Worm (Caenorhabditis elegans): Measurements from ENCODE around the gene ucr-1.
A peak's percentile ranks its signal among the peaks of the same experiment; 100 is the strongest.

The ucr-1 gene

DNA sequence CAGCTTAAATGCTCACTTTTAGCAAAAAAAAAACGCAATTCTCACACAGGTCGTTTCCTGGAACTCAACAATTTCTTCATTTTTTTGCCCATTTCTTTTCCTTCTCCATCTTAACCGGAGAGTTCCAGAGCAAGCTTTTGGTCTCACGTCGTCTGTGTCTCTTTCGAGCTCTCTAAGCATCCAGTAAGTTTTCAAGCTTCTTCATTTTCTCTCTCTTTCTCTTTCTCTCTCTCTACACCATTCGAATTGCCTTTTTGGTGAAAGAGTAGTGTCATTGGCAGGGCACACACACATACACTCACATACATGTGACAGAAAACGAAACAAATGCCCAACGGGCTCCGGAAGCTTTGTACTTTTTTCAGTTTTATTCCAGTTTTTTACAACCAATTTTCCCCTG is 48.0 kb downstream of the ucr-1 start (continued):
- TF ChIP-seq ztf-11 (tag; optimal IDR thresholded peaks at IDR 0.05) (no peak), elt-1 (tag; optimal IDR thresholded peaks at IDR 0.05) (no peak), mbf-1 (tag; optimal IDR thresholded peaks at IDR 0.05) (no peak), fos-1 (tag; optimal IDR thresholded peaks at IDR 0.05) (peak; percentile 2), zag-1 (tag; optimal IDR thresholded peaks at IDR 0.05) (peak; percentile 53), aly-2 (tag; optimal IDR thresholded peaks at IDR 0.05) (no peak), gmeb-1 (tag; optimal IDR thresholded peaks at IDR 0.05) (no peak), nhr-11 (tag; optimal IDR thresholded peaks at IDR 0.05) (no peak), unc-62 (GFP tag; optimal IDR thresholded peaks at IDR 0.05) (no peak), dmd-4 (tag; optimal IDR thresholded peaks at IDR 0.05) (no peak)

DNA sequence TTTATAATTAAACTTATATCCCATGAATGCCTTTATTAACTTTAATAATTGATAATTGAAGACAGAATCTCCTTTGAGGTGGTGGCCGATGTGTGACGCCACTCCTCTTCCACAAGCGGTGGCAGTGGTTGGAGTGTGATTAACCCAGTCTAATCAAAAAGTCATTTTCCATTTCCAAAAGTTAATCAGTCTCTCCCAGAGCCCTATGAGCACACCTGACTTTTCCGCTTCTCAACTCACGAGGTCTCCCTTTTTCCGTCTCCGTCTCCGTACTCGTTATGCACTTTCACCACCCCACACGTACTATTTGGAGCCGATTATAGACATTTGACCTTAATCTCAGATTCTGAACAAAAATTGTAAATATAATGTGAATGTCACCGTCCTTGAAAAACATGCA is 50.8 kb downstream of the ucr-1 start:
- peak; percentile 30 for TF ChIP-seq C34F6.9 (tag; optimal IDR thresholded peaks at IDR 0.05)
- TF ChIP-seq lin-11 (tag; optimal IDR thresholded peaks at IDR 0.05): peak; percentile 5
- TF ChIP-seq skn-1 (tag; optimal IDR thresholded peaks at IDR 0.05): no peak

All from whole organism, L2 larva.